Worm (Caenorhabditis elegans) whole organism, L4 larva: ENCODE results near the gene nhr-101.

Source experiments
- dpl-1 ChIP-seq: fragments of 150-350 bp; optimal IDR thresholded peaks from 2 replicates; lab custom pipeline; 2014; ENCODE audit warnings: missing biosample characterization, missing genetic modification reagents, missing genetic modification characterization
- fos-1 ChIP-seq: fragments of 150-350 bp; optimal IDR thresholded peaks from 2 replicates; lab custom pipeline; 2014; ENCODE audit warnings: missing biosample characterization, missing genetic modification characterization
- nhr-111 ChIP-seq: fragments of 200-800 bp; sonication (Bioruptor generic); optimal IDR thresholded peaks from 2 replicates; lab custom pipeline; 2018; ENCODE audit warnings: mild to moderate bottlenecking, missing genetic modification characterization, missing compliant biosample characterization
- nhr-6 ChIP-seq: fragments of 150-350 bp; optimal IDR thresholded peaks from 2 replicates; lab custom pipeline; 2014; ENCODE audit warnings: missing biosample characterization, missing genetic modification characterization
- pha-4 ChIP-seq, 2 experiments: fragments of 150-350 bp in 1 of 2; fragments of 200-800 bp in 1 of 2; sonication (Bioruptor generic) in 1 of 2; IDR thresholded peaks in 1 of 2; optimal IDR thresholded peaks in 1 of 2; 2 replicates each; pipeline versions ENCODE4 v1.3.6 to Lab custom; 2014 to 2022; ENCODE audit warnings: missing genetic modification characterization in 2 of 2, missing genetic modification reagents in 2 of 2, missing biosample characterization in 1 of 2, missing compliant biosample characterization in 1 of 2
- snpc-4 ChIP-seq: fragments of 150-350 bp; optimal IDR thresholded peaks from 2 replicates; lab custom pipeline; 2014; ENCODE audit warnings: missing biosample characterization, missing genetic modification characterization

DNA sequence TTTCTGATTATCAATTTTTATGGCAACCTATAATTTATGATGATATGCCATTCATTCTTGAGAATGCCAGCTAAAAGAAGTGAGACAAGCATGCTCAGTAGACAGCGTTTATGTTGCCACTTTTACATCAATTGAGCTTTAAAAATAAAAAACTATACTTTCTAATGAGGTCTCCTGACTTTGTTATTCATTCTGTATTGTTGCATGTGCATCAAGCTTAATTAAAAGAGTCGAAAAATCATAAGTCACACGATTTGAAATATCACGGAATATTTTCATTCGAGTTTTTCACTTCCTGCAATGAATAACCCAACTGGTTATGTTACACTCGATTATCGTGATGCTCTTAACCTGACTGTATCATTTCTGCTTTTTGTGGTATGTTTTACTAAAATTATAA is 7.6 kb upstream of the nhr-101 start, which contains the start of gene srx-86:
- TF ChIP-seq fos-1 (tag; lab: Kevin White, UChicago): no peak
- TF ChIP-seq nhr-6 (tag; lab: Kevin White, UChicago): no peak
- no peak for TF ChIP-seq snpc-4 (tag; lab: Kevin White, UChicago)
- TF ChIP-seq pha-4 (GFP tag; IDR thresholded peaks at IDR 0.05; lab: Robert Waterston, UW): no peak
- no peak for TF ChIP-seq pha-4 (tag; optimal IDR thresholded peaks at IDR 0.05; lab: Kevin White, UChicago)
- TF ChIP-seq nhr-111 (GFP tag; lab: Kevin White, UChicago): no peak
- no peak for TF ChIP-seq dpl-1
